Worm (Caenorhabditis elegans) whole organism, L2 larva: ENCODE results near the gene ule-3.

Experiments
- C34F6.9 ChIP-seq: fragments of 150-350 bp; optimal IDR thresholded peaks from 2 replicates; lab custom pipeline; 2014; ENCODE audit warnings: missing biosample characterization, missing genetic modification characterization
- F13H6.1 ChIP-seq: sonication (generic microtip); optimal IDR thresholded peaks from 2 replicates; lab custom pipeline; 2016; ENCODE audit warnings: missing genetic modification characterization, missing compliant biosample characterization
- R02D3.7 ChIP-seq: fragments of 150-350 bp; optimal IDR thresholded peaks from 2 replicates; lab custom pipeline; 2014; ENCODE audit warnings: missing biosample characterization, missing genetic modification characterization
- ZK546.5 ChIP-seq: sonication (generic microtip); optimal IDR thresholded peaks from 2 replicates; lab custom pipeline; 2017; ENCODE audit warnings: missing biosample characterization, missing genetic modification characterization
- alr-1 ChIP-seq: fragments of 150-350 bp; optimal IDR thresholded peaks from 2 replicates; lab custom pipeline; 2014; ENCODE audit warnings: missing biosample characterization, missing genetic modification characterization
- aly-2 ChIP-seq: fragments of 150-350 bp; optimal IDR thresholded peaks from 2 replicates; lab custom pipeline; 2014; ENCODE audit warnings: missing biosample characterization, missing genetic modification characterization
- ceh-16 ChIP-seq: fragments of 150-350 bp; optimal IDR thresholded peaks from 2 replicates; lab custom pipeline; 2014; ENCODE audit warnings: missing biosample characterization, missing genetic modification characterization
- ceh-82 ChIP-seq: fragments of 150-350 bp; optimal IDR thresholded peaks from 2 replicates; lab custom pipeline; 2014; ENCODE audit warnings: missing biosample characterization, missing genetic modification characterization
- crh-2 ChIP-seq: sonication (generic microtip); optimal IDR thresholded peaks from 2 replicates; lab custom pipeline; 2017; ENCODE audit warnings: missing biosample characterization, missing genetic modification characterization
- dmd-4 ChIP-seq: sonication (generic microtip); optimal IDR thresholded peaks from 2 replicates; lab custom pipeline; 2017; ENCODE audit warnings: missing biosample characterization, missing genetic modification characterization
- egl-27 ChIP-seq: sonication (generic microtip); optimal IDR thresholded peaks from 3 replicates; lab custom pipeline; 2017; ENCODE audit warnings: missing biosample characterization, missing genetic modification reagents, missing genetic modification characterization
- elt-1 ChIP-seq: fragments of 150-350 bp; optimal IDR thresholded peaks from 2 replicates; lab custom pipeline; 2014; ENCODE audit warnings: missing biosample characterization, missing genetic modification characterization
- fos-1 ChIP-seq: fragments of 150-350 bp; optimal IDR thresholded peaks from 2 replicates; lab custom pipeline; 2014; ENCODE audit warnings: missing biosample characterization, missing genetic modification characterization
- gmeb-1 ChIP-seq: fragments of 150-350 bp; optimal IDR thresholded peaks from 2 replicates; lab custom pipeline; 2014; ENCODE audit warnings: missing biosample characterization, missing genetic modification characterization
- lin-13 ChIP-seq: fragments of 150-350 bp; optimal IDR thresholded peaks from 2 replicates; lab custom pipeline; 2014; ENCODE audit warnings: missing biosample characterization, missing genetic modification reagents, missing genetic modification characterization
- lin-39 ChIP-seq: fragments of 150-350 bp; optimal IDR thresholded peaks from 2 replicates; lab custom pipeline; 2014; ENCODE audit warnings: missing biosample characterization, missing genetic modification reagents, missing genetic modification characterization
- lsy-2 ChIP-seq, 2 experiments: fragments of 150-350 bp in 1 of 2; sonication (generic microtip) in 1 of 2; optimal IDR thresholded peaks; 2 replicates each; lab custom pipeline; 2014 to 2017; ENCODE audit warnings: missing biosample characterization in 2 of 2, missing genetic modification characterization in 2 of 2
- mbf-1 ChIP-seq: sonication (generic microtip); optimal IDR thresholded peaks from 2 replicates; lab custom pipeline; 2017; ENCODE audit warnings: missing biosample characterization, missing genetic modification characterization
- mdl-1 ChIP-seq, 2 experiments: fragments of 150-350 bp in 1 of 2; sonication (generic microtip) in 1 of 2; optimal IDR thresholded peaks; 2 replicates each; lab custom pipeline; 2017; ENCODE audit warnings: missing biosample characterization in 2 of 2, missing genetic modification characterization in 2 of 2
- nhr-10 ChIP-seq: sonication (generic microtip); optimal IDR thresholded peaks from 2 replicates; lab custom pipeline; 2017; ENCODE audit warnings: missing biosample characterization, missing genetic modification characterization
- nhr-11 ChIP-seq: fragments of 150-350 bp; optimal IDR thresholded peaks from 2 replicates; lab custom pipeline; 2014; ENCODE audit warnings: missing biosample characterization, missing genetic modification characterization
- nhr-12 ChIP-seq: fragments of 150-350 bp; optimal IDR thresholded peaks from 2 replicates; lab custom pipeline; 2014; ENCODE audit warnings: missing biosample characterization, missing genetic modification characterization
- nhr-129 ChIP-seq: fragments of 150-350 bp; optimal IDR thresholded peaks from 2 replicates; lab custom pipeline; 2014; ENCODE audit warnings: missing biosample characterization, missing genetic modification characterization
- nhr-21 ChIP-seq: fragments of 150-350 bp; optimal IDR thresholded peaks from 2 replicates; lab custom pipeline; 2014; ENCODE audit warnings: missing biosample characterization, missing genetic modification characterization
- nhr-237 ChIP-seq: fragments of 150-350 bp; optimal IDR thresholded peaks from 2 replicates; lab custom pipeline; 2014; ENCODE audit warnings: missing biosample characterization, missing genetic modification characterization
- nhr-77 ChIP-seq: fragments of 150-350 bp; optimal IDR thresholded peaks from 2 replicates; lab custom pipeline; 2014; ENCODE audit warnings: missing biosample characterization, missing genetic modification characterization
- peb-1 ChIP-seq: fragments of 150-350 bp; optimal IDR thresholded peaks from 2 replicates; lab custom pipeline; 2014; ENCODE audit warnings: missing biosample characterization, missing genetic modification characterization
- sem-4 ChIP-seq: fragments of 150-350 bp; optimal IDR thresholded peaks from 2 replicates; lab custom pipeline; 2014; ENCODE audit warnings: missing biosample characterization, missing genetic modification reagents, missing genetic modification characterization
- skn-1 ChIP-seq: sonication (generic microtip); optimal IDR thresholded peaks from 2 replicates; lab custom pipeline; 2017; ENCODE audit warnings: missing biosample characterization, missing genetic modification characterization
- sma-3 ChIP-seq: sonication (generic microtip); optimal IDR thresholded peaks from 2 replicates; lab custom pipeline; 2016; ENCODE audit warnings: missing genetic modification reagents, missing genetic modification characterization, missing compliant biosample characterization
- sma-9 ChIP-seq, 2 experiments: fragments of 150-350 bp in 1 of 2; sonication (generic microtip) in 1 of 2; optimal IDR thresholded peaks; 2 replicates each; lab custom pipeline; 2014 to 2016; ENCODE audit warnings: missing genetic modification characterization in 2 of 2, mild to moderate bottlenecking in 1 of 2, missing biosample characterization in 1 of 2, missing compliant biosample characterization in 1 of 2, missing genetic modification reagents in 1 of 2, moderate library complexity in 1 of 2
- unc-39 ChIP-seq: fragments of 150-350 bp; optimal IDR thresholded peaks from 2 replicates; lab custom pipeline; 2014; ENCODE audit warnings: missing biosample characterization, missing genetic modification characterization
- unc-55 ChIP-seq: fragments of 150-350 bp; sonication (generic microtip); optimal IDR thresholded peaks from 3 replicates; lab custom pipeline; 2014; ENCODE audit warnings: missing biosample characterization, missing genetic modification reagents, missing genetic modification characterization
- unc-62 ChIP-seq: fragments of 150-350 bp; optimal IDR thresholded peaks from 2 replicates; lab custom pipeline; 2014; ENCODE audit warnings: missing biosample characterization, missing genetic modification reagents, missing genetic modification characterization
- zag-1 ChIP-seq: fragments of 150-350 bp; optimal IDR thresholded peaks from 2 replicates; lab custom pipeline; 2014; ENCODE audit warnings: missing biosample characterization, missing genetic modification characterization
- ztf-4 ChIP-seq: fragments of 150-350 bp; optimal IDR thresholded peaks from 2 replicates; lab custom pipeline; 2014; ENCODE audit warnings: missing biosample characterization, missing genetic modification characterization

The ule-3 gene

ce11 chrV:10793498-10793897 lies at the start of gene ule-3:
Gene ule-3, plus strand, starts transcription at chrV:10793798.
- TF ChIP-seq mbf-1 (tag; lab: Kevin White, UChicago) (no peak), C34F6.9 (no peak), lin-13 (GFP tag; lab: Kevin White, UChicago) (no peak), unc-55 (GFP tag; lab: Kevin White, UChicago) (no peak), gmeb-1 (tag; lab: Kevin White, UChicago) (no peak), mdl-1 (tag; optimal IDR thresholded peaks at IDR 0.05; lab: Kevin White, UChicago) (no peak), skn-1 (no peak), unc-62 (GFP tag; lab: Kevin White, UChicago) (no peak), nhr-12 (no peak), nhr-10 (tag; lab: Kevin White, UChicago) (no peak), nhr-77 (no peak), lin-39 (tag; lab: Kevin White, UChicago) (no peak), sma-3 (GFP tag; lab: Kevin White, UChicago) (no peak), nhr-129 (tag; lab: Kevin White, UChicago) (no peak), aly-2 (tag; lab: Kevin White, UChicago) (no peak), sma-9 (GFP tag; optimal IDR thresholded peaks at IDR 0.05; lab: Kevin White, UChicago) (no peak), sma-9 (tag; optimal IDR thresholded peaks at IDR 0.05; lab: Kevin White, UChicago) (no peak), ztf-4 (no peak), zag-1 (tag; lab: Kevin White, UChicago) (no peak), unc-39 (tag; lab: Kevin White, UChicago) (no peak)

ce11 chrV:10745034-10745433 lies 48.6 kb upstream of the ule-3 start, which contains the start of gene srj-21:
Gene srj-21, plus strand, starts transcription at chrV:10745334.
- TF ChIP-seq unc-39 (tag; lab: Kevin White, UChicago) (no peak), dmd-4 (no peak), nhr-77 (no peak), crh-2 (no peak)

- TF ChIP-seq peb-1 (tag; lab: Kevin White, UChicago) (no peak), sem-4 (no peak), elt-1 (tag; lab: Kevin White, UChicago) (no peak), nhr-237 (tag; lab: Kevin White, UChicago) (no peak), unc-62 (GFP tag; lab: Kevin White, UChicago) (no peak), R02D3.7 (tag; lab: Kevin White, UChicago) (no peak), nhr-10 (tag; lab: Kevin White, UChicago) (no peak), ZK546.5 (tag; lab: Kevin White, UChicago) (no peak)
Observed at ce11 chrV:10747263-10747951, 46.2 kb upstream of the ule-3 start, which contains the start of the genes selt-1.2 and F28H7.2. Gene selt-1.2, minus strand, starts transcription at chrV:10747363. Gene F28H7.2, plus strand, starts transcription at chrV:10747901.

ce11 chrV:10750630-10751029 lies 43.0 kb upstream of the ule-3 start, which contains the start of gene F28H7.3:
Gene F28H7.3, minus strand, starts transcription at chrV:10750788.
- TF ChIP-seq nhr-11 (tag; lab: Kevin White, UChicago) = no peak
- TF ChIP-seq ceh-82 (tag; lab: Kevin White, UChicago) = no peak
- TF ChIP-seq fos-1 (tag; lab: Kevin White, UChicago) = peak; percentile 71
- no peak for TF ChIP-seq unc-55 (GFP tag; lab: Kevin White, UChicago)
- TF ChIP-seq mdl-1 (tag; optimal IDR thresholded peaks at IDR 0.05; lab: Kevin White, UChicago) = no peak
- TF ChIP-seq R02D3.7 (tag; lab: Kevin White, UChicago) = no peak
- no peak for TF ChIP-seq nhr-129 (tag; lab: Kevin White, UChicago)
- TF ChIP-seq nhr-21 (tag; lab: Kevin White, UChicago) = no peak
- no peak for TF ChIP-seq aly-2 (tag; lab: Kevin White, UChicago)
- TF ChIP-seq peb-1 (tag; lab: Kevin White, UChicago) = no peak
- TF ChIP-seq F13H6.1 (tag; lab: Kevin White, UChicago) = no peak
- TF ChIP-seq alr-1 (tag; lab: Kevin White, UChicago) = no peak
- no peak for TF ChIP-seq lsy-2 (tag; optimal IDR thresholded peaks at IDR 0.05; lab: Kevin White, UChicago)
- TF ChIP-seq sma-3 (GFP tag; lab: Kevin White, UChicago) = no peak
- TF ChIP-seq ceh-16 (tag; lab: Kevin White, UChicago) = no peak
- no peak for TF ChIP-seq egl-27 (tag; lab: Kevin White, UChicago)
- no peak for TF ChIP-seq unc-62 (GFP tag; lab: Kevin White, UChicago)
- no peak for TF ChIP-seq nhr-77
- TF ChIP-seq ztf-4 = no peak
- TF ChIP-seq lin-39 (tag; lab: Kevin White, UChicago) = no peak
- TF ChIP-seq crh-2 = peak; percentile 12
- no peak for TF ChIP-seq sem-4
- peak; percentile 64 for TF ChIP-seq sma-9 (GFP tag; optimal IDR thresholded peaks at IDR 0.05; lab: Kevin White, UChicago)
- no peak for TF ChIP-seq sma-9 (tag; optimal IDR thresholded peaks at IDR 0.05; lab: Kevin White, UChicago)
